Fruit fly (Drosophila melanogaster): Measurements from ENCODE around the gene CG44261.
A peak's percentile ranks its signal among the peaks of the same experiment; 100 is the strongest.

The CG44261 gene

DNA sequence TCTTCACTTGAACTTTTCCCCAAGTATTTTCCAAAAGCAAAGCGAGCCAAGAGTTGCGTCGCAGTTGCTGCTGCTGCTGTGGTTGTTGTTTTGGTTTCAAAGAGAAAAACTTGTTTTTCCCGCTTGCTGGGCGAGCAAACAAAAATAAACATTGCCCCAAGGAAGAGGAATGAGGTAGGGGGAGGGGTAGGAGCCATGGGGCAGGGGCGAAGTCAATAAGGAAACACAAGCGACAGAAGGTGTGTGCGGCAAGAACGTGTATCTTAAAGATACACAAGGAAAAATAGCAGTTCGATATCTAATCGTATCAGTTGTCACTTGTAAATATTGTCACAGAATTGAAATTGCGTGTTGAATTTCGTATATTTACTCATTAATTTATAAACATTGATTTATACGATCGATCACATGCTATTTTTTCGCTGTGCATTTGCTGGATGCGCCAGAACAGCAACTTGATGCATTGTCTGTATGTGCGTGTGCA, 14.4 kb downstream of the CG44261 start:
- TF ChIP-seq CG14655 (GFP tag; optimal IDR thresholded peaks at IDR 0.05) (peak; percentile 99), CG4496 (GFP tag; IDR thresholded peaks at IDR 0.05) (peak; percentile 98), EcR (GFP tag; optimal IDR thresholded peaks at IDR 0.05) (peak; percentile 73), CG8301 (tag; optimal IDR thresholded peaks at IDR 0.05) (peak; percentile 99), CG9948 (tag; optimal IDR thresholded peaks at IDR 0.05) (peak; percentile 97), D1 (tag; optimal IDR thresholded peaks at IDR 0.05) (peak; percentile 89), CG10348 (GFP tag; IDR thresholded peaks at IDR 0.05) (peak; percentile 58), CG12605 (GFP tag; IDR thresholded peaks at IDR 0.05) (peak; percentile 97), CG32121 (GFP tag; IDR thresholded peaks at IDR 0.05) (peak; percentile 90), gl (tag; optimal IDR thresholded peaks at IDR 0.05) (peak; percentile 95), CG17806 (tag; optimal IDR thresholded peaks at IDR 0.05) (peak; percentile 97), CG34367 (tag; optimal IDR thresholded peaks at IDR 0.05) (peak; percentile 97), CG8159 (tag; optimal IDR thresholded peaks at IDR 0.05) (peak; percentile 96), Pif1A (GFP tag; optimal IDR thresholded peaks at IDR 0.05) (peak; percentile 95), fd96Ca (GFP tag; IDR thresholded peaks at IDR 0.05) (peak; percentile 97), Pif1B (GFP tag; optimal IDR thresholded peaks at IDR 0.05) (peak; percentile 95), Ets98B (GFP tag; IDR thresholded peaks at IDR 0.05) (peak; percentile 95), rn (GFP tag; IDR thresholded peaks at IDR 0.05) (peak; percentile 87), CG13204 (GFP tag; optimal IDR thresholded peaks at IDR 0.05) (peak; percentile 93), Snoo (tag; optimal IDR thresholded peaks at IDR 0.05) (peak; percentile 92), CG15710 (tag; optimal IDR thresholded peaks at IDR 0.05) (peak; percentile 97)

DNA sequence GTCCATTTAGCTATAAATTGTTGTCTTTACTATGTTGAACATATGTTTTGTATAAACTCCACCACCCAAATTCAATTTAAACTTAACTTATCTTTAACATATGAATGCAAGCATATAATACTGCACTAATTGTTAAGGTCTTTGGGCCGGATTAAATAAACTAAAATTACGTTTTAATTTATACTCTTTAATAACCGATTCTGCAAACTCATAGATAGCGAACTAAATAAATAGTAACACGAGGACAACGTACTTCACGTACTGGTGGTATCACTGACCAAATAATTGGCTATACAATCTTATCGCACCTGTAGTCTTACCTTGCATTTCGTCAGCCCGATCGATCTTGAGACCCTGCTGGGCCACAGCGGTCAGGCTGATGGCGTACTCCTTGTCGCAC, 15.5 kb downstream of the CG44261 start:
- TF ChIP-seq CG10348 (GFP tag; IDR thresholded peaks at IDR 0.05) (no peak), CG17806 (tag; optimal IDR thresholded peaks at IDR 0.05) (no peak), Ets98B (GFP tag; IDR thresholded peaks at IDR 0.05) (no peak), EcR (GFP tag; optimal IDR thresholded peaks at IDR 0.05) (peak; percentile 23), Snoo (tag; optimal IDR thresholded peaks at IDR 0.05) (no peak), CG32121 (GFP tag; IDR thresholded peaks at IDR 0.05) (no peak)

DNA sequence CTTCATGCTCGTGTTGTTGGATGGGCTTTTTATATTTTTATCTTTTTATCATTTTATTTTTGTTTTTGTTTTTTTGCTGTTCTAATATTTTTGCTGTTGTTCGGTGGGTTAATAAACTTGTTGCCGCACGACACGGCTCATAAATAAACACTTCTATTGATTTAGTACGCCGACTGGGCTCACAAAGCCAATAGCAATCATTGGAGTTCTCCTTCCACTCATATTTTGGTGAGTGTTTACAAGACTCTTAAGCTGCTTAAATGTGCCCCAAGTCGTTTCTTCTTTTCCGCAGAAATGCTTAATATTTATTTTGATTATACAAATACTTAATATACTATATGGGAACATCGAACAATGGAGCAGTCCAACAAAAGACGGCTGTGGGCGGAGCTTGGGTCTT, 17.8 kb downstream of the CG44261 start:
- TF ChIP-seq CG34367 (tag; optimal IDR thresholded peaks at IDR 0.05) (no peak), D1 (tag; optimal IDR thresholded peaks at IDR 0.05) (no peak), CG4496 (GFP tag; IDR thresholded peaks at IDR 0.05) (no peak), CG32121 (GFP tag; IDR thresholded peaks at IDR 0.05) (no peak), CG15710 (tag; optimal IDR thresholded peaks at IDR 0.05) (no peak), CG9948 (tag; optimal IDR thresholded peaks at IDR 0.05) (no peak), fd96Ca (GFP tag; IDR thresholded peaks at IDR 0.05) (no peak), CG8159 (tag; optimal IDR thresholded peaks at IDR 0.05) (no peak), CG14655 (GFP tag; optimal IDR thresholded peaks at IDR 0.05) (no peak), CG8301 (tag; optimal IDR thresholded peaks at IDR 0.05) (no peak)

DNA sequence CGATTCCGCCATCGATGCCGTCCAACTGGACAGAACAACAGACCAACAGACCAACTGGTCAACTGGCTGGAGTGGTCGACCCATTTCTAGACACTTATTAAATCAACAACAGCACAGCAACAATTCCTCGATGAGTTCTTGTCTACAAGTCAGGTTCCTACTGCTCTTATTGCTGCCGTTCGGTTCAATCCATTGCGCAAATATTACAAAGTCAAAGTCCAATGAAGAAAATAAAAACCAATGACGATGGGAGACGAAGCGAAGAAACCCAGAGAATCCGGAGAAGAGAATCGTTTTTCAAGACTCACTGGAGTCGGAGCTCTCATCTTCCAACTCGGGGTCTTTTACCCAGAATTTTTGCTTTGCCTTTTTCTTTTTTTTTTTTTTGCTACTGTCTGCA, 19.0 kb downstream of the CG44261 start:
- TF ChIP-seq CG17806 (tag; optimal IDR thresholded peaks at IDR 0.05), result peak; percentile 45
- peak; percentile 51 for TF ChIP-seq CG15710 (tag; optimal IDR thresholded peaks at IDR 0.05)
- TF ChIP-seq Pif1B (GFP tag; optimal IDR thresholded peaks at IDR 0.05), result peak; percentile 53
- TF ChIP-seq EcR (GFP tag; optimal IDR thresholded peaks at IDR 0.05), result peak; percentile 85
- TF ChIP-seq Pif1A (GFP tag; optimal IDR thresholded peaks at IDR 0.05), result peak; percentile 61
- TF ChIP-seq CG32121 (GFP tag; IDR thresholded peaks at IDR 0.05), result peak; percentile 39
- TF ChIP-seq rn (GFP tag; IDR thresholded peaks at IDR 0.05), result no peak
- no peak for TF ChIP-seq Snoo (tag; optimal IDR thresholded peaks at IDR 0.05)
- peak; percentile 16 for TF ChIP-seq CG8301 (tag; optimal IDR thresholded peaks at IDR 0.05)
- peak; percentile 82 for TF ChIP-seq CG13204 (GFP tag; optimal IDR thresholded peaks at IDR 0.05)
- TF ChIP-seq gl (tag; optimal IDR thresholded peaks at IDR 0.05), result peak; percentile 88
- TF ChIP-seq CG14655 (GFP tag; optimal IDR thresholded peaks at IDR 0.05), result peak; percentile 50
- peak; percentile 63; the same call in 1 of the 3 replicates for TF ChIP-seq CG4496 (GFP tag; IDR thresholded peaks at IDR 0.05)
- peak; percentile 6 for TF ChIP-seq CG9948 (tag; optimal IDR thresholded peaks at IDR 0.05)
- peak; percentile 49 for TF ChIP-seq Ets98B (GFP tag; IDR thresholded peaks at IDR 0.05)
- TF ChIP-seq CG10348 (GFP tag; IDR thresholded peaks at IDR 0.05), result no peak
- peak; percentile 56 for TF ChIP-seq CG8159 (tag; optimal IDR thresholded peaks at IDR 0.05)
- no peak for TF ChIP-seq fd96Ca (GFP tag; IDR thresholded peaks at IDR 0.05)
- TF ChIP-seq D1 (tag; optimal IDR thresholded peaks at IDR 0.05), result no peak
- peak; percentile 58 for TF ChIP-seq CG12605 (GFP tag; IDR thresholded peaks at IDR 0.05)
- peak; percentile 53 for TF ChIP-seq CG34367 (tag; optimal IDR thresholded peaks at IDR 0.05)

DNA sequence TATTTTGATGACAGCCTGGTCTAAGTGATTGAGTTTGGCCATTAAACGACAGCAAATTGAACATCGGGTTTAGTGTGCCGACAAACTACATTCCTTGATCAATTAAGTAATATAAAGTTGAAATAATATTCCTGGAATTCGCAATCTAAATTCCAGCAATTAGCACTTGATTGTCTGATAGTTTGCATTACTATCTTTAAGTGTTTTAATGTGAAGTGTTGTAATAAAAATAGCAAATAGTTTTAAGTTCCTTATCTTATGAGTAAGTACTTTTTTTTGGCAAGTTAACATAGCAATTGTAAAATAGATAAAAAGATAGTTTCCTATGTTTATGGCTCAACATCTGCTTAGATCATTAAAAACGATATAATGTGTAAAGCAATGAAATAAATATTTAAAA, 19.6 kb downstream of the CG44261 start:
- no peak for TF ChIP-seq CG17806 (tag; optimal IDR thresholded peaks at IDR 0.05)
- TF ChIP-seq CG34367 (tag; optimal IDR thresholded peaks at IDR 0.05), result no peak
- no peak for TF ChIP-seq CG15710 (tag; optimal IDR thresholded peaks at IDR 0.05)
- TF ChIP-seq rn (GFP tag; IDR thresholded peaks at IDR 0.05), result no peak
- TF ChIP-seq CG8159 (tag; optimal IDR thresholded peaks at IDR 0.05), result no peak

DNA sequence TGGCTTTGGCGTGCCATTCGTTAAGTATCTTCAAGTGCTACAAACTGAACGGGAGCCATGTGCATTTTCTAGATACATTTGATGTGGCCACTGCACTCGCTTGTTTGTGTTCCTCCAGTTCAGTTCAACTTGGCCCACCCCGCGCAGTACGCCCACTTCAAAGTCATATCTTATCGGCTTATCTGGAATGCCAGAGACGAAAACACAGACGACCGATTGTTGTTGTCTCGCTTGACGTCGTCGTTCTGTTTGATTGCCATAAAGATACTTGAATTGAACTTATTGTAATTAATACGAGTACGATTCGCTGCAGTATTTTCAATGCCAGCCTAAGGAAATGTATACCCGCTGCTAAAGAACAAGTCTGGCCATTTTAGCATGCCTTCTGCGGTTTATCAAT, 20.3 kb downstream of the CG44261 start:
- TF ChIP-seq CG14655 (GFP tag; optimal IDR thresholded peaks at IDR 0.05) (no peak), EcR (GFP tag; optimal IDR thresholded peaks at IDR 0.05) (peak; percentile 71), Pif1B (GFP tag; optimal IDR thresholded peaks at IDR 0.05) (no peak)

DNA sequence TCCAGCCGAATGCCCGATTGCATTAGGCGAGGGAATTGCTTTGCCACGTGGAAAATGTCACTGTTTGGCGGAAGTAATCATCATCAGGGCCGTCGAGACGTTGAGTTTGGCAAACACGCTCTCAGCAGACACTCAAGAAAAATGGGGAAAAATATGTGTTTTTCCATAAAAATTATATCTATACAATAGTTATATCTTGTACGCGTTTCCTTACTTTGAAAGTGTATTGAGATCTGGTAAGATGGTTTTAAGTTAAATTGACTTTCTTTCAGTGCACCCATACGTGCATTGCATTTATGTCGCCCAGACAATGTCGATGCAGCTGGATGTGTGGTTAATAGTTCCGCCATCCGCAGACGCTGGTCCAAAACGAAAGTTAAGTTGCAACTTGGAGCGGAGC, 22.0 kb downstream of the CG44261 start:
- TF ChIP-seq CG12605 (GFP tag; IDR thresholded peaks at IDR 0.05) (0 out of 2 replicates have a peak, but pooled peaks have one; percentile 32), rn (GFP tag; IDR thresholded peaks at IDR 0.05) (no peak), CG15710 (tag; optimal IDR thresholded peaks at IDR 0.05) (no peak), EcR (GFP tag; optimal IDR thresholded peaks at IDR 0.05) (no peak), CG8159 (tag; optimal IDR thresholded peaks at IDR 0.05) (no peak), CG9948 (tag; optimal IDR thresholded peaks at IDR 0.05) (no peak), fd96Ca (GFP tag; IDR thresholded peaks at IDR 0.05) (no peak), Pif1B (GFP tag; optimal IDR thresholded peaks at IDR 0.05) (no peak), CG4496 (GFP tag; IDR thresholded peaks at IDR 0.05) (peak; percentile 65), CG32121 (GFP tag; IDR thresholded peaks at IDR 0.05) (peak; percentile 23; the same call in 1 of the 2 replicates), CG17806 (tag; optimal IDR thresholded peaks at IDR 0.05) (no peak), CG34367 (tag; optimal IDR thresholded peaks at IDR 0.05) (no peak), CG8301 (tag; optimal IDR thresholded peaks at IDR 0.05) (peak; percentile 14), CG14655 (GFP tag; optimal IDR thresholded peaks at IDR 0.05) (no peak), CG10348 (GFP tag; IDR thresholded peaks at IDR 0.05) (no peak), Ets98B (GFP tag; IDR thresholded peaks at IDR 0.05) (peak; percentile 57), Pif1A (GFP tag; optimal IDR thresholded peaks at IDR 0.05) (no peak), D1 (tag; optimal IDR thresholded peaks at IDR 0.05) (no peak), gl (tag; optimal IDR thresholded peaks at IDR 0.05) (no peak)

Data from whole organism, pupa.